Worm (Caenorhabditis elegans): ENCODE measurements around the gene D2007.1.

DNA sequence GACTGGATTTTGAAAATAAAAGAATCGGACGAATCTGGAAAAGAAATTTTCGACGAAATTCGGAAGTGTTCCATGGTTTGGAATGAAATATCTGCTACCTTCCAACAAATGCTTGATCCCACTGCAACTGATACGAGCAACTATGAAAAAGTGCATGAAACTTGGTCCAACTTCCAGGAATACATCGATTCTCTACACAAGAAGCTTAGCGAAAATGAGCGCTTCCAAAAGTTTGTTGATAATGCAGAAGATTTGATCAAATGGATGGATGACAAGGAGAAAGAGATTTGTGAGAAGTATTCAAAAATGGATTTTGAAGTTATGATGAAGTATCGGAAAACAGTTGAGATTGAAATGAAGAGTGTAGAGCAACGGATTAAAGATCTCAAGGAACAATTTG is 27.3 kb downstream of the D2007.1 start:
- no peak for TF ChIP-seq unc-62 (GFP tag; optimal IDR thresholded peaks at IDR 0.05)
- TF ChIP-seq unc-130 (tag; optimal IDR thresholded peaks at IDR 0.05) = no peak
- TF ChIP-seq zip-4 (GFP tag; optimal IDR thresholded peaks at IDR 0.05) = no peak
- no peak for TF ChIP-seq fos-1 (tag; optimal IDR thresholded peaks at IDR 0.05)
- TF ChIP-seq aly-2 (tag; optimal IDR thresholded peaks at IDR 0.05) = no peak
- TF ChIP-seq irx-1 (tag; optimal IDR thresholded peaks at IDR 0.05) = no peak
- no peak for TF ChIP-seq lir-3 (tag; optimal IDR thresholded peaks at IDR 0.05; ENCODE audit: poor library complexity)
- TF ChIP-seq grh-1 (GFP tag; IDR thresholded peaks at IDR 0.05) = no peak
- TF ChIP-seq C04F5.9 (tag; optimal IDR thresholded peaks at IDR 0.05) = no peak
- TF ChIP-seq tbx-2 (tag; optimal IDR thresholded peaks at IDR 0.05) = no peak

All from whole organism, L1 larva.